Fruit fly (Drosophila melanogaster) whole organism, embryonic: ENCODE measurements around the gene CG15506.

Source experiments
- ATbp ChIP-seq: fragments of 200-800 bp; sonication (Bioruptor generic); optimal IDR thresholded peaks from 2 replicates; lab custom pipeline; 2017; ENCODE audit warnings: missing biosample characterization, mild to moderate bottlenecking, missing genetic modification characterization, missing genetic modification reagents
- Adf1 ChIP-seq: fragments of 200-800 bp; sonication (Bioruptor generic); IDR thresholded peaks from 2 replicates; pipeline ENCODE4 v1.3.6; 2022; ENCODE audit warnings: missing biosample characterization, missing genetic modification characterization
- Atf-2 ChIP-seq: fragments of 200-800 bp; sonication (Bioruptor generic); optimal IDR thresholded peaks from 2 replicates; lab custom pipeline; 2016; ENCODE audit warnings: missing biosample characterization, missing genetic modification characterization
- Bgb ChIP-seq: fragments of 200-800 bp; sonication (Bioruptor generic); IDR thresholded peaks from 2 replicates; pipeline ENCODE4 v1.3.6; 2022; ENCODE audit warnings: missing biosample characterization, missing genetic modification characterization; ENCODE audit not compliant: partially characterized antibody
- CG10267 ChIP-seq: fragments of 200-800 bp; sonication (Bioruptor generic); optimal IDR thresholded peaks from 2 replicates; lab custom pipeline; 2018; ENCODE audit warnings: missing biosample characterization, mild to moderate bottlenecking, missing genetic modification characterization, moderate library complexity
- CG10274 ChIP-seq: fragments of 200-800 bp; sonication (Bioruptor generic); optimal IDR thresholded peaks from 3 replicates; lab custom pipeline; 2017; ENCODE audit warnings: missing biosample characterization, mild to moderate bottlenecking, missing genetic modification characterization
- CG10543 ChIP-seq: fragments of 200-800 bp; sonication (Bioruptor generic); optimal IDR thresholded peaks from 3 replicates; lab custom pipeline; 2017; ENCODE audit warnings: missing biosample characterization, mild to moderate bottlenecking, missing genetic modification characterization, moderate library complexity
- CG11247 ChIP-seq: fragments of 200-800 bp; sonication (Bioruptor generic); IDR thresholded peaks from 2 replicates; pipeline ENCODE4 v1.3.6; 2022; ENCODE audit warnings: missing biosample characterization, missing genetic modification characterization
- CG11456 ChIP-seq: fragments of 200-800 bp; sonication (Bioruptor generic); IDR thresholded peaks from 3 replicates; pipeline ENCODE4 v1.3.6; 2022; ENCODE audit warnings: missing biosample characterization, missing genetic modification characterization
- CG15011 ChIP-seq: fragments of 200-800 bp; sonication (Bioruptor generic); optimal IDR thresholded peaks from 3 replicates; lab custom pipeline; 2018; ENCODE audit warnings: missing biosample characterization, mild to moderate bottlenecking, missing genetic modification characterization
- CG15073 ChIP-seq: fragments of 200-800 bp; sonication (Bioruptor generic); optimal IDR thresholded peaks from 2 replicates; lab custom pipeline; 2016; ENCODE audit warnings: missing biosample characterization, missing genetic modification characterization
- CG15514 ChIP-seq: fragments of 200-800 bp; sonication (Bioruptor generic); optimal IDR thresholded peaks from 3 replicates; lab custom pipeline; 2017; ENCODE audit warnings: missing biosample characterization, missing genetic modification characterization, mild to moderate bottlenecking, moderate library complexity, missing genetic modification reagents
- CG1647 ChIP-seq: fragments of 200-800 bp; sonication (Bioruptor generic); optimal IDR thresholded peaks from 3 replicates; lab custom pipeline; 2016; ENCODE audit warnings: missing biosample characterization, missing genetic modification characterization
- CG16813 ChIP-seq: fragments of 200-800 bp; sonication (Bioruptor generic); IDR thresholded peaks from 3 replicates; pipeline ENCODE4 v1.3.6; 2022; ENCODE audit warnings: missing biosample characterization, missing genetic modification characterization; ENCODE audit not compliant: partially characterized antibody
- CG17829 ChIP-seq: fragments of 200-800 bp; optimal IDR thresholded peaks from 2 replicates; lab custom pipeline; 2019; ENCODE audit warnings: missing biosample characterization, mild to moderate bottlenecking, missing genetic modification characterization, moderate library complexity
- CG32767 ChIP-seq: fragments of 200-800 bp; sonication (Bioruptor generic); IDR thresholded peaks from 2 replicates; pipeline ENCODE4 v1.3.6; 2022; ENCODE audit warnings: missing biosample characterization, missing genetic modification characterization
- CG33213 ChIP-seq: fragments of 200-800 bp; sonication (Bioruptor generic); optimal IDR thresholded peaks from 3 replicates; lab custom pipeline; 2016; ENCODE audit warnings: missing biosample characterization, missing genetic modification characterization
- CG4424 ChIP-seq: fragments of 200-800 bp; sonication (Bioruptor generic); optimal IDR thresholded peaks from 3 replicates; lab custom pipeline; 2016; ENCODE audit warnings: missing biosample characterization, missing genetic modification characterization
- CG4730 ChIP-seq: fragments of 200-800 bp; sonication (Bioruptor generic); IDR thresholded peaks from 2 replicates; pipeline ENCODE4 v1.3.6; 2022; ENCODE audit warnings: missing biosample characterization, missing genetic modification characterization
- CG6654 ChIP-seq: fragments of 200-800 bp; sonication (Bioruptor generic); optimal IDR thresholded peaks from 2 replicates; lab custom pipeline; 2017; ENCODE audit warnings: missing biosample characterization, mild to moderate bottlenecking, missing genetic modification characterization
- CG7357 ChIP-seq: fragments of 200-800 bp; sonication (Bioruptor generic); IDR thresholded peaks from 3 replicates; pipeline ENCODE4 v1.3.6; 2022; ENCODE audit warnings: missing biosample characterization, missing genetic modification characterization
- CG8924 ChIP-seq: fragments of 200-800 bp; optimal IDR thresholded peaks from 3 replicates; lab custom pipeline; 2019; ENCODE audit warnings: missing biosample characterization, mild to moderate bottlenecking, missing genetic modification characterization, moderate library complexity
- HLH3B ChIP-seq: fragments of 200-800 bp; sonication (Bioruptor generic); IDR thresholded peaks from 2 replicates; pipeline ENCODE4 v1.3.6; 2022; ENCODE audit warnings: missing biosample characterization, missing genetic modification characterization
- HLH54F ChIP-seq: fragments of 200-800 bp; sonication (Bioruptor generic); optimal IDR thresholded peaks from 3 replicates; lab custom pipeline; 2016; ENCODE audit warnings: missing biosample characterization, missing genetic modification characterization
- Hand ChIP-seq: fragments of 200-800 bp; sonication (Bioruptor generic); optimal IDR thresholded peaks from 2 replicates; lab custom pipeline; 2017; ENCODE audit warnings: mild to moderate bottlenecking, missing biosample characterization, missing genetic modification reagents, missing genetic modification characterization
- Hr51 ChIP-seq, 2 experiments: fragments of 200-800 bp; sonication (Bioruptor generic); optimal IDR thresholded peaks; 2 replicates in 1 of 2; 3 replicates in 1 of 2; lab custom pipeline; 2016 to 2018; ENCODE audit warnings: missing biosample characterization in 2 of 2, missing genetic modification characterization in 2 of 2, mild to moderate bottlenecking in 1 of 2, moderate library complexity in 1 of 2
- MESR4 ChIP-seq: fragments of 200-800 bp; sonication (Bioruptor generic); optimal IDR thresholded peaks from 2 replicates; lab custom pipeline; 2018; ENCODE audit warnings: missing biosample characterization, mild to moderate bottlenecking, missing genetic modification characterization, moderate library complexity
- Nf-YA ChIP-seq: fragments of 200-800 bp; sonication (Bioruptor generic); IDR thresholded peaks from 2 replicates; pipeline ENCODE4 v1.3.6; 2022; ENCODE audit warnings: missing biosample characterization, missing genetic modification characterization
- Optix ChIP-seq: fragments of 200-800 bp; sonication (Bioruptor generic); IDR thresholded peaks from 3 replicates; pipeline ENCODE4 v1.3.6; 2022; ENCODE audit warnings: missing biosample characterization, missing genetic modification characterization
- Rfx ChIP-seq: fragments of 200-800 bp; sonication (Bioruptor generic); IDR thresholded peaks from 2 replicates; pipeline ENCODE4 v1.3.6; 2022; ENCODE audit warnings: missing biosample characterization, missing genetic modification characterization
- Vsx1 ChIP-seq: fragments of 200-800 bp; sonication (Bioruptor generic); optimal IDR thresholded peaks from 2 replicates; lab custom pipeline; 2017; ENCODE audit warnings: missing biosample characterization, mild to moderate bottlenecking, missing genetic modification characterization, missing genetic modification reagents
- ash1 ChIP-seq: fragments of 200-800 bp; sonication (Bioruptor generic); optimal IDR thresholded peaks from 2 replicates; lab custom pipeline; 2018; ENCODE audit warnings: missing biosample characterization, mild to moderate bottlenecking, missing genetic modification characterization
- ato ChIP-seq: fragments of 200-800 bp; sonication (Bioruptor generic); IDR thresholded peaks from 2 replicates; pipeline ENCODE4 v1.3.6; 2022; ENCODE audit warnings: missing biosample characterization, missing genetic modification characterization; ENCODE audit not compliant: partially characterized antibody
- bab2 ChIP-seq: fragments of 200-800 bp; sonication (Bioruptor generic); optimal IDR thresholded peaks from 2 replicates; lab custom pipeline; 2016; ENCODE audit warnings: missing biosample characterization, missing genetic modification characterization
- cas ChIP-seq: fragments of 200-800 bp; sonication (Bioruptor generic); IDR thresholded peaks from 2 replicates; pipeline ENCODE4 v1.3.6; 2022; ENCODE audit warnings: missing biosample characterization, missing genetic modification characterization
- emc ChIP-seq: fragments of 200-800 bp; sonication (Bioruptor generic); optimal IDR thresholded peaks from 2 replicates; lab custom pipeline; 2016; ENCODE audit warnings: missing biosample characterization, missing genetic modification characterization
- gcm2 ChIP-seq: fragments of 200-800 bp; sonication (Bioruptor generic); optimal IDR thresholded peaks from 2 replicates; lab custom pipeline; 2016; ENCODE audit warnings: missing biosample characterization, missing genetic modification characterization
- gt ChIP-seq: fragments of 200-800 bp; sonication (Bioruptor generic); IDR thresholded peaks from 2 replicates; pipeline ENCODE4 v1.3.6; 2022; ENCODE audit warnings: missing biosample characterization, missing genetic modification characterization
- ham ChIP-seq: fragments of 200-800 bp; sonication (Bioruptor generic); IDR thresholded peaks from 2 replicates; pipeline ENCODE4 v1.3.6; 2022; ENCODE audit warnings: missing biosample characterization, missing genetic modification characterization
- hb ChIP-seq: fragments of 200-800 bp; sonication (Bioruptor generic); IDR thresholded peaks from 3 replicates; pipeline ENCODE4 v1.3.6; 2022; ENCODE audit warnings: missing biosample characterization, missing genetic modification characterization; ENCODE audit not compliant: partially characterized antibody
- otp ChIP-seq: fragments of 200-800 bp; sonication (Bioruptor generic); IDR thresholded peaks from 3 replicates; pipeline ENCODE4, ENCODE4 v1.3.6; 2022; ENCODE audit warnings: missing biosample characterization, missing genetic modification characterization
- pum ChIP-seq: fragments of 200-800 bp; sonication (Bioruptor generic); optimal IDR thresholded peaks from 2 replicates; lab custom pipeline; 2016; ENCODE audit warnings: missing biosample characterization, missing genetic modification characterization
- sc ChIP-seq, 3 experiments: fragments of >200 bp in 2 of 3; fragments of 200-800 bp in 1 of 3; sonication (Bioruptor generic) in 1 of 3; optimal IDR thresholded peaks; 2 replicates in 2 of 3; 3 replicates in 1 of 3; lab custom pipeline; 2017; ENCODE audit warnings: mild to moderate bottlenecking in 1 of 3, missing biosample characterization in 1 of 3, missing genetic modification characterization in 1 of 3, missing genetic modification reagents in 1 of 3
- slou ChIP-seq: fragments of 200-800 bp; sonication (Bioruptor generic); optimal IDR thresholded peaks from 3 replicates; lab custom pipeline; 2016; ENCODE audit warnings: missing biosample characterization, missing genetic modification characterization
- sqz ChIP-seq: fragments of 200-800 bp; sonication (Bioruptor generic); optimal IDR thresholded peaks from 3 replicates; lab custom pipeline; 2018; ENCODE audit warnings: missing biosample characterization, mild to moderate bottlenecking, missing genetic modification characterization
- stwl ChIP-seq: fragments of 200-800 bp; sonication (Bioruptor generic); optimal IDR thresholded peaks from 3 replicates; lab custom pipeline; 2018; ENCODE audit warnings: missing biosample characterization, mild to moderate bottlenecking, missing genetic modification characterization, moderate library complexity
- tap ChIP-seq: fragments of 200-800 bp; optimal IDR thresholded peaks from 3 replicates; lab custom pipeline; 2019; ENCODE audit warnings: missing biosample characterization, mild to moderate bottlenecking, missing genetic modification characterization, moderate library complexity
- tio ChIP-seq: fragments of 200-800 bp; sonication (Bioruptor generic); optimal IDR thresholded peaks from 2 replicates; lab custom pipeline; 2017; ENCODE audit warnings: missing biosample characterization, missing genetic modification characterization, inconsistent platforms
- unc-4 ChIP-seq: fragments of 200-800 bp; sonication (Bioruptor generic); IDR thresholded peaks from 2 replicates; pipeline ENCODE4 v1.3.6; 2022; ENCODE audit warnings: missing biosample characterization, missing genetic modification characterization; ENCODE audit not compliant: partially characterized antibody
- vnd ChIP-seq: fragments of 200-800 bp; sonication (Bioruptor generic); IDR thresholded peaks from 3 replicates; pipeline ENCODE4 v1.3.6; 2022; ENCODE audit warnings: missing biosample characterization, missing genetic modification characterization; ENCODE audit not compliant: partially characterized antibody
- vvl ChIP-seq: fragments of 200-800 bp; sonication (Bioruptor generic); IDR thresholded peaks from 2 replicates; pipeline ENCODE4 v1.3.6; 2022; ENCODE audit warnings: missing biosample characterization, missing genetic modification characterization

The CG15506 gene

dm6 chr3R:29737891-29738290 lies 19.4 kb downstream of the CG15506 start, which contains the start of gene Gnpnat (continued):
- TF ChIP-seq CG15011 (GFP tag; lab: Kevin White, UChicago) (no peak), Bgb (no peak), CG16813 (GFP tag; lab: Robert Waterston, UW) (no peak), HLH54F (GFP tag; lab: Kevin White, UChicago) (no peak), Rfx (GFP tag; lab: Robert Waterston, UW) (no peak), ash1 (GFP tag; lab: Kevin White, UChicago) (no peak), Optix (GFP tag; lab: Robert Waterston, UW) (no peak), Hand (GFP tag; lab: Kevin White, UChicago) (peak; percentile 38), slou (GFP tag; lab: Kevin White, UChicago) (no peak), CG6654 (GFP tag; lab: Kevin White, UChicago) (no peak), CG8924 (tag; lab: Kevin White, UChicago) (peak; percentile 57), Nf-YA (GFP tag; lab: Robert Waterston, UW) (no peak), CG10543 (GFP tag; lab: Kevin White, UChicago) (no peak), unc-4 (GFP tag; lab: Robert Waterston, UW) (no peak), CG15514 (GFP tag; lab: Kevin White, UChicago) (peak; percentile 37), ham (GFP tag; lab: Robert Waterston, UW) (no peak), Vsx1 (GFP tag; lab: Kevin White, UChicago) (no peak), ato (GFP tag; lab: Robert Waterston, UW) (no peak), tio (no peak), ATbp (GFP tag; lab: Kevin White, UChicago) (peak; percentile 53), pum (GFP tag; lab: Kevin White, UChicago) (no peak), cas (GFP tag; lab: Robert Waterston, UW) (no peak), tap (no peak), sqz (GFP tag; lab: Kevin White, UChicago) (no peak), CG4424 (GFP tag; lab: Kevin White, UChicago) (peak; percentile 37), CG33213 (no peak), gcm2 (GFP tag; lab: Kevin White, UChicago) (no peak), CG4730 (GFP tag; lab: Robert Waterston, UW) (no peak), emc (GFP tag; lab: Kevin White, UChicago) (no peak), stwl (tag; lab: Kevin White, UChicago) (no peak), CG1647 (GFP tag; lab: Kevin White, UChicago) (no peak), hb (no peak), CG17829 (tag; lab: Kevin White, UChicago) (peak; percentile 62), gt (GFP tag; lab: Robert Waterston, UW) (no peak), Adf1 (GFP tag; lab: Robert Waterston, UW) (no peak), CG7357 (no peak), CG32767 (no peak), otp (no peak), Hr51 (GFP tag; optimal IDR thresholded peaks at IDR 0.05; lab: Kevin White, UChicago) (peak in 1 of 2 experiments; percentile 57), CG10267 (tag; lab: Kevin White, UChicago) (peak; percentile 46), bab2 (GFP tag; lab: Kevin White, UChicago) (no peak), CG10274 (GFP tag; lab: Kevin White, UChicago) (no peak), vvl (GFP tag; lab: Robert Waterston, UW) (no peak), CG15073 (GFP tag; lab: Kevin White, UChicago) (no peak), sc (optimal IDR thresholded peaks at IDR 0.05; lab: Kevin White, UChicago) (no peak), sc (GFP tag; optimal IDR thresholded peaks at IDR 0.05; lab: Kevin White, UChicago) (no peak), HLH3B (GFP tag; lab: Robert Waterston, UW) (no peak), CG11456 (GFP tag; lab: Robert Waterston, UW) (no peak), vnd (GFP tag; lab: Robert Waterston, UW) (no peak), Atf-2 (no peak), CG11247 (GFP tag; lab: Robert Waterston, UW) (no peak), MESR4 (GFP tag; lab: Kevin White, UChicago) (no peak)
